Worm (Caenorhabditis elegans) whole organism, midembryonic: ENCODE results near the gene glb-6.

Experiments
- T22C8.4 ChIP-seq: fragments of 200-800 bp; sonication (Bioruptor generic); IDR thresholded peaks from 2 replicates; pipeline ENCODE4 v1.3.6; 2022; ENCODE audit warnings: missing genetic modification characterization, missing compliant biosample characterization
- cog-1 ChIP-seq: sonication (generic microtip); optimal IDR thresholded peaks from 2 replicates; lab custom pipeline; 2016; ENCODE audit warnings: missing genetic modification characterization, missing compliant biosample characterization
- flt-1 ChIP-seq: fragments of 200-800 bp; sonication (Bioruptor generic); IDR thresholded peaks from 2 replicates; pipeline ENCODE4 v1.3.6; 2022; ENCODE audit warnings: missing genetic modification characterization, missing compliant biosample characterization
- klf-2 ChIP-seq: fragments of 200-800 bp; sonication (Bioruptor generic); conservative IDR thresholded peaks from 2 replicates; pipeline ENCODE4 v1.3.6; 2022; ENCODE audit warnings: missing genetic modification reagents, missing genetic modification characterization, missing compliant biosample characterization
- med-1 ChIP-seq: sonication (generic microtip); optimal IDR thresholded peaks from 2 replicates; lab custom pipeline; 2017; ENCODE audit warnings: missing genetic modification characterization, mild to moderate bottlenecking, missing compliant biosample characterization, antibody characterized with exemption, missing genetic modification reagents; ENCODE audit not compliant: insufficient read depth
- ref-1 ChIP-seq: fragments of 200-800 bp; sonication (Bioruptor generic); conservative IDR thresholded peaks from 2 replicates; pipeline ENCODE4 v1.3.6; 2022; ENCODE audit warnings: missing genetic modification reagents, missing genetic modification characterization, missing compliant biosample characterization
- tab-1 ChIP-seq: fragments of 200-800 bp; sonication (Bioruptor generic); IDR thresholded peaks from 2 replicates; pipeline ENCODE4 v1.3.6; 2022; ENCODE audit warnings: missing genetic modification characterization, missing compliant biosample characterization
- ztf-23 ChIP-seq: fragments of 200-800 bp; sonication (Bioruptor generic); IDR thresholded peaks from 2 replicates; pipeline ENCODE4 v1.3.6; 2022; ENCODE audit warnings: missing genetic modification reagents, missing genetic modification characterization, missing compliant biosample characterization
- ztf-29 ChIP-seq: fragments of 200-800 bp; sonication (Bioruptor generic); IDR thresholded peaks from 2 replicates; pipeline ENCODE4 v1.3.6; 2022; ENCODE audit warnings: missing genetic modification reagents, missing genetic modification characterization, missing compliant biosample characterization

glb-6 gene

ce11 chrV:5570433-5570832, at the start of gene glb-6:
Gene glb-6 (minus strand): TSS chrV:5570533.
- TF ChIP-seq tab-1 (GFP tag; lab: Robert Waterston, UW), result no peak
- TF ChIP-seq flt-1 (GFP tag; lab: Robert Waterston, UW), result no peak
- TF ChIP-seq klf-2 (GFP tag; lab: Robert Waterston, UW), result no peak
- no peak for TF ChIP-seq med-1 (GFP tag; lab: Kevin White, UChicago)
- no peak for TF ChIP-seq ztf-29
- no peak for TF ChIP-seq cog-1 (tag; lab: Kevin White, UChicago)
- TF ChIP-seq ref-1 (GFP tag; lab: Robert Waterston, UW), result no peak
- no peak for TF ChIP-seq T22C8.4 (GFP tag; lab: Robert Waterston, UW)
- no peak for TF ChIP-seq ztf-23 (GFP tag; lab: Robert Waterston, UW)

ce11 chrV:5620040-5620439, 49.7 kb upstream of the glb-6 start, which contains the start of gene memb-2:
Gene memb-2 (minus strand): TSS chrV:5620140.
- TF ChIP-seq ztf-29, result no peak
- TF ChIP-seq ref-1 (GFP tag; lab: Robert Waterston, UW), result no peak
- TF ChIP-seq ztf-23 (GFP tag; lab: Robert Waterston, UW), result no peak
- no peak for TF ChIP-seq flt-1 (GFP tag; lab: Robert Waterston, UW)
- TF ChIP-seq T22C8.4 (GFP tag; lab: Robert Waterston, UW), result no peak
- no peak for TF ChIP-seq tab-1 (GFP tag; lab: Robert Waterston, UW)

ce11 chrV:5619372-5619771, 49.0 kb upstream of the glb-6 start:
- TF ChIP-seq ztf-29, result no peak
- no peak for TF ChIP-seq ztf-23 (GFP tag; lab: Robert Waterston, UW)
- no peak for TF ChIP-seq ref-1 (GFP tag; lab: Robert Waterston, UW)
- no peak for TF ChIP-seq klf-2 (GFP tag; lab: Robert Waterston, UW)
- no peak for TF ChIP-seq T22C8.4 (GFP tag; lab: Robert Waterston, UW)

DNA sequence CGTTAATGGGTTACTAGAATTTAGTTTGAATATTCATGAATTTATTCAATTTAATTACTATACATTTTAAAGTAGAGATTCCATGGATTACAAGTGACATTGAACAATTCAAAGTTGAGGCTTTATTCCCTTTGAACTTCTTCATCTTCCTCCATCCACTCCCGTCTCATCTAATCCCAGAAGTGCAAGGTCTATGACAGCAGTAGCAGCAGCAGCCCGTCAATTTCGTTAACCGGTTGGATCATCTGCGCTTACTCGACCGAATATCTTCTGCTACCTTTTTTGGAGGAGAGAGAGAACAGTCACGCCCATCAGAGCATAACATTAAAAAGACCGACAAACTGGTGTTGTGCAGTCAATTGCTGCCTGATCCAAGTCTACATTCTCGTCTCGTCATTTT, 47.0 kb upstream of the glb-6 start, which contains the start of gene M03E7.2:
Gene M03E7.2, plus strand, starts transcription at position 301 of the 400 bp plus-strand sequence.
- no peak for TF ChIP-seq ztf-23 (GFP tag; lab: Robert Waterston, UW)
- no peak for TF ChIP-seq T22C8.4 (GFP tag; lab: Robert Waterston, UW)
- no peak for TF ChIP-seq cog-1 (tag; lab: Kevin White, UChicago)
- TF ChIP-seq ztf-29, result no peak
- TF ChIP-seq tab-1 (GFP tag; lab: Robert Waterston, UW), result no peak
- TF ChIP-seq klf-2 (GFP tag; lab: Robert Waterston, UW), result no peak
- TF ChIP-seq flt-1 (GFP tag; lab: Robert Waterston, UW), result no peak
- TF ChIP-seq med-1 (GFP tag; lab: Kevin White, UChicago), result no peak
- TF ChIP-seq ref-1 (GFP tag; lab: Robert Waterston, UW), result no peak

- no peak for TF ChIP-seq klf-2 (GFP tag; lab: Robert Waterston, UW)
- no peak for TF ChIP-seq T22C8.4 (GFP tag; lab: Robert Waterston, UW)
- TF ChIP-seq cog-1 (tag; lab: Kevin White, UChicago), result no peak
- TF ChIP-seq tab-1 (GFP tag; lab: Robert Waterston, UW), result no peak
- TF ChIP-seq ztf-29, result no peak
- TF ChIP-seq ref-1 (GFP tag; lab: Robert Waterston, UW), result no peak
- TF ChIP-seq med-1 (GFP tag; lab: Kevin White, UChicago), result no peak
- TF ChIP-seq flt-1 (GFP tag; lab: Robert Waterston, UW), result no peak
- no peak for TF ChIP-seq ztf-23 (GFP tag; lab: Robert Waterston, UW)
Observed at ce11 chrV:5614724-5615123, 44.4 kb upstream of the glb-6 start, which contains the start of gene M03E7.3. Gene M03E7.3 (plus strand): TSS chrV:5615024.

ce11 chrV:5613109-5613508, 42.8 kb upstream of the glb-6 start, which contains the start of gene lrpc-1:
Gene lrpc-1 (minus strand): TSS chrV:5613209.
- TF ChIP-seq ztf-29 (no peak), ztf-23 (GFP tag; lab: Robert Waterston, UW) (0 out of 2 replicates have a peak, but pooled peaks have one; percentile 13)

DNA sequence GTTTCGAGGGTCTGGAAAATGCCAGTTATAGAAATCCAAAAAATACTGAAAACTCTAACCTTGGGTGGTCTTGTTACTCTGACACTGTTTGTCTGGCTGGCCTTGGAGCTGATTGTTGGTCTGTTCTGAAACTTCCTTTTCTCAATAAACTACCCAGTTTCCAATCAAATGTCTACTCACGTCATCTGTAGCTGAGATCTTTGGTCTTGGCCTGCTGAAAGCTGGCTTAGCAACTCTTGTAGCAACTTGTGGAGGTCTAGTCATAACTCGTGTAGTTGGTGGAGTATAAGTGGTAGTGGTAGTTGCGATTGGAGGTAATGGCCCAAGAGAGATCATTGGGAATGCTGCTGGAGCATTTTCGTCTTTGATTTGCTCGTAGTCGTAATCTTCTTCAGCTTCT, 39.9 kb upstream of the glb-6 start:
- TF ChIP-seq klf-2 (GFP tag; lab: Robert Waterston, UW) (no peak), flt-1 (GFP tag; lab: Robert Waterston, UW) (no peak), med-1 (GFP tag; lab: Kevin White, UChicago) (no peak), ztf-29 (no peak), T22C8.4 (GFP tag; lab: Robert Waterston, UW) (no peak), tab-1 (GFP tag; lab: Robert Waterston, UW) (no peak), cog-1 (tag; lab: Kevin White, UChicago) (no peak), ztf-23 (GFP tag; lab: Robert Waterston, UW) (no peak), ref-1 (GFP tag; lab: Robert Waterston, UW) (no peak)

DNA sequence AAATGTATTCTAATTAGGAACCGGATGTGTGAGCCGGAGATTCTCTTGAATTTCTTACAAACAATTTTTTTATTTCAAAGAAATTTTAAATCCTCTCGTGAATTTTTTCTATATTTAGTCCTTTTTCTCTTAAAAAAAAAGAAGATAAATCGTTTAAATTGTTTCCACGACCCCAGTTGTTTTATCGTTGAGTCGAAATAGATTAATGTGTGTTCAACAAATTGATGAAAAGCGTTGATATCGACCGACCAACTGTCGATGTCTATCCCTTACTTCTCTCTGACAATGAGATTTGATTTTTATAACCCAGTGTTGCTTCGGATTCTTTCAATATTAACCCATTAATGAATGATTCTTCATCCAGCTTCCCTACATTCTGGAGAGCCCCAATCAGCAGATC, 35.9 kb upstream of the glb-6 start, which contains the start of gene CD4.1:
Gene CD4.1, plus strand, starts transcription at position 301 of the 400 bp plus-strand sequence.
- no peak for TF ChIP-seq ztf-29
- no peak for TF ChIP-seq T22C8.4 (GFP tag; lab: Robert Waterston, UW)
- no peak for TF ChIP-seq tab-1 (GFP tag; lab: Robert Waterston, UW)
- no peak for TF ChIP-seq klf-2 (GFP tag; lab: Robert Waterston, UW)
- no peak for TF ChIP-seq ref-1 (GFP tag; lab: Robert Waterston, UW)
- no peak for TF ChIP-seq ztf-23 (GFP tag; lab: Robert Waterston, UW)
- no peak for TF ChIP-seq flt-1 (GFP tag; lab: Robert Waterston, UW)
- TF ChIP-seq med-1 (GFP tag; lab: Kevin White, UChicago), result no peak
- TF ChIP-seq cog-1 (tag; lab: Kevin White, UChicago), result no peak

ce11 chrV:5601263-5601662, 30.9 kb upstream of the glb-6 start, which contains the start of gene CD4.8:
Gene CD4.8 (minus strand): TSS chrV:5601363.
- TF ChIP-seq ref-1 (GFP tag; lab: Robert Waterston, UW), result no peak
- TF ChIP-seq T22C8.4 (GFP tag; lab: Robert Waterston, UW), result no peak
